Worm (Caenorhabditis elegans): Measurements from ENCODE around the gene R08A2.7.

The R08A2.7 gene

ce11 chrV:14683291-14683690 is 39.8 kb upstream of the R08A2.7 start:
- TF ChIP-seq dox-1 (GFP tag; IDR thresholded peaks at IDR 0.05) (0 out of 2 replicates have a peak, but pooled peaks have one; percentile 4), Y53G8AR.9 (GFP tag; conservative IDR thresholded peaks at IDR 0.05) (no peak), nhr-179 (tag; optimal IDR thresholded peaks at IDR 0.05) (no peak), zim-3 (tag; optimal IDR thresholded peaks at IDR 0.05) (no peak), egrh-3 (GFP tag; IDR thresholded peaks at IDR 0.05) (no peak), hsf-1 (GFP tag; IDR thresholded peaks at IDR 0.05) (0 out of 2 replicates have a peak, but pooled peaks have one; percentile 23), let-526 (GFP tag; IDR thresholded peaks at IDR 0.05) (no peak), nfyb-1 (GFP tag; IDR thresholded peaks at IDR 0.05) (0 out of 2 replicates have a peak, but pooled peaks have one; percentile 40), akir-1 (GFP tag; optimal IDR thresholded peaks at IDR 0.05) (no peak), efl-1 (GFP tag; optimal IDR thresholded peaks at IDR 0.05) (no peak)

ce11 chrV:14683926-14684325 is 39.2 kb upstream of the R08A2.7 start:
- TF ChIP-seq ZK185.1 (tag; optimal IDR thresholded peaks at IDR 0.05; ENCODE audit: poor library complexity, severe bottlenecking): no peak

- TF ChIP-seq F23B12.7 (tag; optimal IDR thresholded peaks at IDR 0.05; ENCODE audit: insufficient read depth): no peak
- TF ChIP-seq T26A5.8 (tag; optimal IDR thresholded peaks at IDR 0.05): no peak
- TF ChIP-seq chd-7 (tag; optimal IDR thresholded peaks at IDR 0.05): no peak
- TF ChIP-seq sea-2 (GFP tag; IDR thresholded peaks at IDR 0.05): no peak
- no peak for TF ChIP-seq ceh-91 (GFP tag; IDR thresholded peaks at IDR 0.05)
- no peak for TF ChIP-seq nhr-90 (tag; optimal IDR thresholded peaks at IDR 0.05)
- no peak for TF ChIP-seq madf-3 (GFP tag; IDR thresholded peaks at IDR 0.05)
- TF ChIP-seq B0019.2 (GFP tag; conservative IDR thresholded peaks at IDR 0.05): no peak
- no peak for TF ChIP-seq ZK185.1 (tag; optimal IDR thresholded peaks at IDR 0.05; ENCODE audit: poor library complexity, severe bottlenecking)
- TF ChIP-seq somi-1 (GFP tag; optimal IDR thresholded peaks at IDR 0.05): no peak
- no peak for TF ChIP-seq unc-62 (GFP tag; optimal IDR thresholded peaks at IDR 0.05)
- TF ChIP-seq nhr-179 (tag; optimal IDR thresholded peaks at IDR 0.05): no peak
- peak; percentile 56; the same call in 1 of the 2 replicates for TF ChIP-seq madf-8 (GFP tag; conservative IDR thresholded peaks at IDR 0.05)
- TF ChIP-seq ceh-79 (tag; optimal IDR thresholded peaks at IDR 0.05): no peak
- no peak for TF ChIP-seq rcor-1 (GFP tag; IDR thresholded peaks at IDR 0.05)
- TF ChIP-seq cebp-1 (GFP tag; IDR thresholded peaks at IDR 0.05): no peak
- peak; percentile 79 for TF ChIP-seq cebp-1 (tag; optimal IDR thresholded peaks at IDR 0.05)
- no peak for TF ChIP-seq dox-1 (GFP tag; IDR thresholded peaks at IDR 0.05)
- TF ChIP-seq ama-1 (optimal IDR thresholded peaks at IDR 0.05): peak; percentile 45
- no peak for TF ChIP-seq ama-1 (GFP tag; optimal IDR thresholded peaks at IDR 0.05)
- no peak for TF ChIP-seq madf-10 (tag; optimal IDR thresholded peaks at IDR 0.05)
- TF ChIP-seq lin-40 (tag; optimal IDR thresholded peaks at IDR 0.05): no peak
- no peak for TF ChIP-seq bed-2 (GFP tag; IDR thresholded peaks at IDR 0.05)
- TF ChIP-seq K12H6.12 (tag; optimal IDR thresholded peaks at IDR 0.05): no peak
- TF ChIP-seq F22D6.2 (tag; optimal IDR thresholded peaks at IDR 0.05): no peak
- no peak for TF ChIP-seq lir-1 (GFP tag; conservative IDR thresholded peaks at IDR 0.05)
- TF ChIP-seq lin-26 (GFP tag; IDR thresholded peaks at IDR 0.05): no peak
- no peak for TF ChIP-seq gei-17 (GFP tag; optimal IDR thresholded peaks at IDR 0.05)
- TF ChIP-seq efl-1 (GFP tag; optimal IDR thresholded peaks at IDR 0.05): peak; percentile 26
- TF ChIP-seq xnd-1 (tag; optimal IDR thresholded peaks at IDR 0.05): peak; percentile 23
- peak; percentile 73 for TF ChIP-seq madf-6 (GFP tag; IDR thresholded peaks at IDR 0.05)
- TF ChIP-seq sdz-38 (tag; optimal IDR thresholded peaks at IDR 0.05): no peak
- TF ChIP-seq ztf-6 (GFP tag; IDR thresholded peaks at IDR 0.05): no peak
- peak; percentile 54; the same call in 1 of the 2 replicates for TF ChIP-seq hsf-1 (GFP tag; IDR thresholded peaks at IDR 0.05)
Observed at ce11 chrV:14684359-14685312, 38.5 kb upstream of the R08A2.7 start, which contains the start of gene hsp-90. hsp-90 (plus strand) TSS chrV:14684918.
